Fruit fly (Drosophila melanogaster) whole organism: ENCODE measurements around the gene CG4408.

Experiments used
- CG8478 ChIP-seq: fragments of >200 bp; optimal IDR thresholded peaks from 2 replicates; lab custom pipeline; 2018; ENCODE audit warnings: inconsistent platforms
- Dll ChIP-seq: fragments of >200 bp; optimal IDR thresholded peaks from 2 replicates; lab custom pipeline; 2017
- EcR ChIP-seq, 2 experiments: fragments of >200 bp; optimal IDR thresholded peaks; 2 replicates each; lab custom pipeline; 2017; ENCODE audit warnings: missing biosample characterization in 2 of 2, missing genetic modification characterization in 2 of 2, missing genetic modification reagents in 2 of 2
- pan ChIP-seq: fragments of >200 bp; optimal IDR thresholded peaks from 2 replicates; lab custom pipeline; 2017
- psq ChIP-seq: fragments of >200 bp; optimal IDR thresholded peaks from 2 replicates; lab custom pipeline; 2017
- usp ChIP-seq: fragments of >200 bp; optimal IDR thresholded peaks from 2 replicates; lab custom pipeline; 2017; ENCODE audit warnings: missing biosample characterization, missing genetic modification characterization, mixed read lengths

CG4408 gene

DNA sequence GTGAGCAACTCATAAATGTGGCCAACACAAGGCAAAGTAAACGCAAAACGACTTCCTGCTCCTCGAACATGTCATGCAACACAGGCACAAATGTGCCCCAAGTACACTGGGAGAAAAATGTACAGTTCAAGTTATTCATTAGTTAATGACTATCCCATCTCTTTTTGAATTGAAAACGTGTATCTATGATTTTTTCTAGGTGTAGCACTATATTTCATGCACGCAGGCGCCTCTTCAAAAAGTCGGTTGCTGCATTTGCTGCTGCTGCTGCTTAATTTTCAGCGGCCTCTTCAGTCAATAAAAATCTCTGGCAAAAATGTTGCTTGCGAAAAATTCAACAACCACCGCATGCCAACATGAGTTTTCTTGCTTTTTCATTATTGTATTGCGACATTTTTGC, 4.2 kb upstream of the CG4408 start:
- no peak for TF ChIP-seq CG8478 (lab: Kevin White, UChicago)
- TF ChIP-seq usp (GFP tag; lab: Kevin White, UChicago): no peak
- TF ChIP-seq psq (lab: Kevin White, UChicago): no peak
- no peak for TF ChIP-seq Dll
- TF ChIP-seq pan: no peak
- no peak for TF ChIP-seq EcR (GFP tag; optimal IDR thresholded peaks at IDR 0.05; lab: Kevin White, UChicago)

DNA sequence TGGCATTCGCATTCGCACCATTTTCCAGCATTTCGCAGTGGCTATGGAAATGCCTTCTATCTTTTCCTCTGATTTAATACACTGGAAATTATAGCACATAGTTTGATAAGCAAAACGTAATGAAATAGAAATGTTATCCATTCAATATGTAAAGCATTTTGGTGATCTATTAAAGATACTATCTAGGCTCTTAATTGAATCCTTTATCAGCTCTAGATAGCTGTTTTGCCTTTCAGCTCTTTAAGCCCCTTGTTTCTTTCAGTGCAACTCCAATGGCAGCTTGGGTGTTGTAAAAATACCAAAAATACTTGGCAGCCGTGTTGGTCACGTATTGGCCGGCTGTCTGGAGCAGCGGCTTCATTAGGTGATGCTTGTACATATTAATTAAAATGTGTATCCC, 1.7 kb upstream of the CG4408 start:
- no peak for TF ChIP-seq CG8478 (lab: Kevin White, UChicago)
- TF ChIP-seq EcR (GFP tag; optimal IDR thresholded peaks at IDR 0.05; lab: Kevin White, UChicago): no peak
- no peak for TF ChIP-seq usp (GFP tag; lab: Kevin White, UChicago)
- TF ChIP-seq pan: no peak
- TF ChIP-seq Dll: no peak
- no peak for TF ChIP-seq psq (lab: Kevin White, UChicago)

DNA sequence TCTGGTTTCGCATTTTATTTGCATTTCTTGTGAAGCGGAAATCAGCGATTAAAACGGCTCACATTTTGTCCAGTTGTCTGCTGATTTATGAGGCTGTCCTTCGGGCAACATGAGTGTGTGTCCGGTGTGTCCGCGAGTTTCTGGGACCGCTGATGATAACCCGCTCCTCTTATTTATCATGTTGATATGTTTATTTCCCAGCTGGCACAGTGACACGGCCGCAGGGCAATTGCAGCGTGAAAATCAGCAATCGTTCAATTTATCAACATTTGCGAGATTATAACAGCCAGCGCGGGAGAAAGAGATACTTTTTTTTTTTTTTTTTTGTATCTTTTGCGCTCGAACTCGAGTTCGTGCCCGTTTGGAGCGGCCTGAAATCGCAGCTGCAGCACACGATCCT, 3.0 kb downstream of the CG4408 start:
- TF ChIP-seq CG8478 (lab: Kevin White, UChicago): no peak
- TF ChIP-seq pan: no peak
- no peak for TF ChIP-seq usp (GFP tag; lab: Kevin White, UChicago)
- TF ChIP-seq psq (lab: Kevin White, UChicago): no peak
- TF ChIP-seq Dll: no peak
- TF ChIP-seq EcR (GFP tag; optimal IDR thresholded peaks at IDR 0.05; lab: Kevin White, UChicago): no peak

DNA sequence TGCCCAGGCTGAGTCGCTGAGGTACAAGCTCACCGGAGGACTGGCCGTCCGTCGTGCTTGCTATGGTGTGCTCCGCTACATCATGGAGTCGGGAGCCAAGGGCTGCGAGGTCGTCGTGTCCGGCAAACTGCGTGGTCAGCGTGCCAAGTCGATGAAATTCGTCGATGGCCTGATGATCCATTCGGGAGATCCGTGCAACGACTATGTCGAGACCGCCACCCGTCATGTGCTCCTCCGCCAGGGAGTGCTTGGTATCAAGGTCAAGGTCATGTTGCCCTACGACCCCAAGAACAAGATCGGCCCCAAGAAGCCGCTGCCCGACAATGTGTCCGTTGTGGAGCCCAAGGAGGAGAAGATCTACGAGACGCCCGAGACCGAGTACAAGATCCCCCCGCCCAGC, 4.0 kb downstream of the CG4408 start:
- no peak for TF ChIP-seq psq (lab: Kevin White, UChicago)

DNA sequence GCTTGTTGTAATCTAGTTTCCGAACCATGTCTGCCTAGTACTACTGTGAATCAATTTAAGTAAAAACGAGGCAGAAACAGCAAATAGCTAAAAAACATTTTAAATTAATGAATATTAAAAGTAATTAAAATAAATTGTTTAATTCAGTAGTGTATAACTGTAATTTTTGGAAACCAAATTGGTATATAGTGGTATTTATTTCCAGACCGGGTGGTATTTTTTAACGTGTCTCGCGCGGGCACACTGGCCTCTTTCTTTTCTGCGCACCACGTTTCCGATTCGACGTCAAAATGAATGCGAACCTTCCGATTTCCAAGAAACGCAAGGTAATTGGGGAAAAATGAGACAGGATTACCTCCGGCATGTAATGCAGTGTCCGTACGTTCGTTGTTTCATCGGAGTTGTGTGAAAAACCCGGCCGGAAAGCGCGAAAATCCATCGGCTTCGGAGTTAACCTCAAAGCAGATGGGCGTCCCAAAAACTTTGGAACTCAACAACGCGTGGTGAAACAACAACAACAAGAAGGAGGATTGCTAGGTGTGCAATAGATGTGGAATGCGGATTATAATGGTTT, 4.7 kb downstream of the CG4408 start, which contains the start of gene RpS3:
Gene RpS3 (plus strand): TSS at position 248 of the 574 bp plus-strand sequence.
- TF ChIP-seq CG8478 (lab: Kevin White, UChicago): no peak
- no peak for TF ChIP-seq EcR (GFP tag; optimal IDR thresholded peaks at IDR 0.05; lab: Kevin White, UChicago)
- TF ChIP-seq usp (GFP tag; lab: Kevin White, UChicago): no peak
- TF ChIP-seq psq (lab: Kevin White, UChicago): no peak
- no peak for TF ChIP-seq Dll
- no peak for TF ChIP-seq pan

DNA sequence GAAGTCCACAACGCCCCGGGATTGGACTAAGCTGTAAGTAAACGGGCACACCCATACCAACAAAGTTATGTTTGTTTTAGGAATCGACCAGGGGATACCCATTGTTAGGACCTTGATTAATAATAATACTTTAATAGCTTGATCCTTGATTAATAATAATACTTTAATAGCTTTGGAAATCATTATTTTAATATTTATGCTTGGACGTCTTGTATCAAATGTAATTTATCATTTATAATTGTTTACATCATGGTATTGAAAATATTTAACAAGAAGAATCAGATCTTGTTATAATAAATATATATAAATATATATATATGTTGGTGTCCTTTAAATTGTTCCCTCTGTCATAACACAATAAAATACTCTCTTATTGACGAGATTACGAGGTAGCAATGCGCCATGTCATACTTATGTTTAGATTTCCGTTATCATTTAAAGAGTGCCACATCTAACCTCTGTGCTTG, 6.4 kb downstream of the CG4408 start:
- peak; percentile 86 for TF ChIP-seq pan
- TF ChIP-seq psq (lab: Kevin White, UChicago): no peak

DNA sequence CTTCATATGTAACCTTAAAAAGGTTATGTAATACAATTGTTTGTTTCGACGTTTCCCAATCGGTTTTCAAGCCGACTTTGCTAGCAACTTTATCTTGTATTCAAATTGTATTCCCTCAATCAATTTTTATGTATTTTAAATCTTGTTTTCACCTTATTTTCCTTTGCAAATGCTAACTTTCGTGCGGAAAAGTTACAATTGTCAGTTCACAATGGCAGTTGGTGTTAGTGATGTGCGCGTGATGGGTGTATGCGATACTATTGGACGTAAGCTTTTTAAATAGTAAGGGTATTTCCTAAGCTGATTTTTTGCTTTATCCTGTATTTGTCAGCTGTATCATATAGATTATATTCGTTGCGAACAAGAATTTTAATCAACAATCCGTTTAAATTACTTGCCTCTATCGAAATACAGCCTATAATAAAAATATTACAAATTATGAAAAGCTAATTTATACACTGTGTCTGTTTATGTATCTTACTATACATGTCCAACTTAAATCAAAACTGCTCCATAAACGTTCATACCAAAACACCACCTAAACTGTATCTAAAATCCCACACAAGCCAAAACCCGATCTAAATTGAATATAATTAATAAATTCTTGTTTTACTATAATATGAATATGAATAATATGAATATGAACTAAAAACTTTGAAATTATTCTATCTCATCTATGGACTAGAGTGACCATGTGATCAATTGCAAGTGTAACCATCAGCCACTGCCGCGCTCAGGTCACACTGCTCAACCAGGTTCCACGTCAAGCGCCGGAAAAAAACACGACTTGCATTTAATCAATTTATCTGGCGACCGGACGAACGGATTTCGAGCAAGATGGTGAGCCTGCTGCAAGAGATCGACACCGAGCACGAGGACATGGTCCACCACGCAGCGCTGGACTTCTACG, 7.3 kb downstream of the CG4408 start, which contains the start of the genes ATPsynCF6 and Sec13:
Gene ATPsynCF6 (minus strand): TSS at position 236 of the 910 bp plus-strand sequence.
Gene Sec13 (plus strand): TSS at position 450 of the 910 bp plus-strand sequence.
- TF ChIP-seq usp (GFP tag; lab: Kevin White, UChicago): no peak
- TF ChIP-seq CG8478 (lab: Kevin White, UChicago): no peak
- TF ChIP-seq pan: no peak
- TF ChIP-seq psq (lab: Kevin White, UChicago): no peak

DNA sequence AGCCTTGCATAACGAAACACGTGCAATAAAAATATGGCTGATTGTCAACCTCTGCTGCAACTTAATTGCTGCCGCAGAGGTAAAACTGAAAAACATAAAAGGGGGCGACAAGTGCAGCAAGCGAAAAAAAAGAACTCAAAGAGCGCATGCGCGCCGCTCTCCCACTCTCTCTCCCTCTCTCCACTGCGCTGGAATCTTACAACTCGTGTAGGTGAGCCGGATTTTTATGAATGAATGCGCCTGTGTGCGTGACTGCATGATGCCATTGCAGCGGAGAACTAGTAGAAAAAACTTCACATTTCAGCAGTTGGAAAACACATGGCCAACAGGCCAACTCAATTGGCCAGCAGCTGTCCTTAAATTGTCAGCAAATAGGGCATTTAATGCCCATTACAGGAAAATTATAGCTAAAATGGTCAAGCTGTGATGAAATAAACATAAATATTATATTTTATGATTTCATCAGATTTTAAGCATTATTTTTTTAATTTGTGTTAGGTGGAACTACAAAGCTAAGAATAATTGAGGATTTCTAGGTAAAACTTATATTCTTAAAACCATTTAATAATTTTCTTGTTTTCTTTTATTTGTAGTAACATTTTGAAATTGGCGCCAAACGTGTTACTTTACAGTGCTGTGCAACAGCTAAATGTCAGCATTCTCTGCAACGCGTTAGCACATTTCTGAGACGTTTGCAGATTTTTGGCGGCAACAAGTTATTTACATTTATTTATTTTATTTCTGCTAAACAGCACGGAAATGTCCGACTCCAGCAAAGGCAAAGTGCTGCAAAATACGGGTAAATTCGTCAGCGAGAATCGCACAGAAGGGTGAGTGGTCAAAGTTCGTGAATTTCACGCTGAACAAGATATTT, 15.7 kb downstream of the CG4408 start, which contains the start of gene PolE1:
Gene PolE1 (plus strand): TSS at position 697 of the 874 bp plus-strand sequence.
- TF ChIP-seq EcR (GFP tag; optimal IDR thresholded peaks at IDR 0.05; lab: Kevin White, UChicago) (no peak), CG8478 (lab: Kevin White, UChicago) (no peak), psq (lab: Kevin White, UChicago) (no peak), pan (no peak), Dll (no peak), usp (GFP tag; lab: Kevin White, UChicago) (no peak)

DNA sequence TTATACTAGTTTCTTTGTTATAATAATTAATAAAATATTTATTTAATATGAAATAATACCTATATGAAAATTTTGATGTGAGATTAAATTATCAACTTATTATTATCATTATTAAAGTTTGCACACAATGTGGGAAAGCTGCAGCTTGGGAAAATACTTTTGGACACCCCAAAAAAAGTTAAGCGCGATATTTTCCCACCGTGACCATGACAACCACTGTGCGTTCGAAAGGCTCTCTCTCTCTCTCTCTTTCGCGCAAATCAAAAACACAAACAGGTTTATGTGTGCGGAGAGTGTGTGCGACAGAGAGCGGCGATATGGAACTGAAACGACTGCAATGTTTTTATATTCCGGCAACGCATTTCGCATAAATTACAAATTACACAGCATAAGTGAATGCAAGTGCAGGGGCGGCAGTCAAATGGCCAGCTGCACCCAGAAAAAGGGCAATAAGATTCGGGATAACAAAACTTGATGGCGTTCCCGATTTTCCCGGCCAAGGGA, 16.4 kb downstream of the CG4408 start:
- no peak for TF ChIP-seq EcR (GFP tag; optimal IDR thresholded peaks at IDR 0.05; lab: Kevin White, UChicago)
- TF ChIP-seq CG8478 (lab: Kevin White, UChicago): no peak
- no peak for TF ChIP-seq psq (lab: Kevin White, UChicago)
- TF ChIP-seq Dll: no peak
- TF ChIP-seq usp (GFP tag; lab: Kevin White, UChicago): no peak
- no peak for TF ChIP-seq pan

DNA sequence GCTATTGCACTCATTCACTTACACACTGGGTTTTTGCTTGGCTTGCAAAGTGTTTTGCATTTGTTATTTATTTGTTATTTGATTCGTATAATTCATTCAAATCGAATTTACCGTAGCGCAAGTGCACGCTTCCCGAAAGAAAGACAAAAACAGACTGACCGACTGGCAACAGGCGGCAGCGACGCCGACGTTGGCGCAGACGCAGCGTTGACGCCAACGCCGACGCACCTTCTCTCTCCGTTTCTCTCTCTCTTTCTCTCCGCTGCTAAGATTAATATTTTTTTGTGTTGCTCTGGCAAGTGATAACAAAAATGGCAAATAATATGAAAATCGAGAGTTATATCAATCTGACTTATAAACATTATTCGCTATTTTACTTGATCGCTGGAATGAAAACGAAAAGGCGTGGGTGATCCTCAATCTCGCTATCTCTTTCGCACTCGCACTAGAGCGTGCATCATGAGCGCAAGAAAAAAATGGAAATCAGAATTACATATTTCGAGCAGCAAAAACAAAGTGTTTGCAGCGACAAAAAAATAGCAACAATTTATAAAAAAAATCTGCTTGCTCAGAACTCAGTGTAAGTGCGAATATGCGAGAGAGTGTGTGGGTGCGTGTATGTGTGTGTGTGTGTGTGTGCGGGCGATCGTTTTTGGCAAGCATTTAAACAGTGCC, 17.2 kb downstream of the CG4408 start, which contains the start of gene pnt:
Gene pnt (minus strand): TSS at position 161 of the 675 bp plus-strand sequence.
- TF ChIP-seq usp (GFP tag; lab: Kevin White, UChicago) (no peak), EcR (GFP tag; optimal IDR thresholded peaks at IDR 0.05; lab: Kevin White, UChicago) (no peak), Dll (peak; percentile 31)
